Fruit fly (Drosophila melanogaster): ENCODE measurements around the gene Reph.

Reph gene

dm6 chr2L:3827406-3828133 lies 24.2 kb downstream of the Reph start (continued):
- TF ChIP-seq CG17912 (GFP tag; optimal IDR thresholded peaks at IDR 0.05) = no peak
- TF ChIP-seq Ets65A (GFP tag) = peak; percentile 94
- no peak for TF ChIP-seq ro (GFP tag; IDR thresholded peaks at IDR 0.05)
- peak; percentile 51 for TF ChIP-seq CG2116 (GFP tag; optimal IDR thresholded peaks at IDR 0.05)
- TF ChIP-seq lola (GFP tag; optimal IDR thresholded peaks at IDR 0.05) = peak in 1 of 3 experiments; percentile 96
- no peak for TF ChIP-seq CG10321 (GFP tag; IDR thresholded peaks at IDR 0.05)
- peak; percentile 64 for TF ChIP-seq Atf-2 (GFP tag; optimal IDR thresholded peaks at IDR 0.05)
- TF ChIP-seq CG11456 (GFP tag; IDR thresholded peaks at IDR 0.05) = no peak
- 0 out of 2 replicates have a peak, but pooled peaks have one; percentile 29 for TF ChIP-seq esg (GFP tag; conservative IDR thresholded peaks at IDR 0.05)
- TF ChIP-seq CG12391 (tag; optimal IDR thresholded peaks at IDR 0.05) = peak; percentile 92
- peak; percentile 40 for TF ChIP-seq CG17385 (GFP tag; optimal IDR thresholded peaks at IDR 0.05)
- TF ChIP-seq CG13424 (tag; optimal IDR thresholded peaks at IDR 0.05) = peak; percentile 75
- TF ChIP-seq CG15514 (GFP tag; optimal IDR thresholded peaks at IDR 0.05) = no peak
- no peak for TF ChIP-seq CG9797 (GFP tag; optimal IDR thresholded peaks at IDR 0.05)
- no peak for TF ChIP-seq pb (GFP tag; optimal IDR thresholded peaks at IDR 0.05)
- no peak for TF ChIP-seq NK7.1 (GFP tag; optimal IDR thresholded peaks at IDR 0.05)
- TF ChIP-seq CG12236 (GFP tag; optimal IDR thresholded peaks at IDR 0.05) = peak; percentile 73
- TF ChIP-seq slou (GFP tag; optimal IDR thresholded peaks at IDR 0.05) = no peak
- TF ChIP-seq CG13296 (GFP tag; optimal IDR thresholded peaks at IDR 0.05) = no peak
- no peak for TF ChIP-seq Dbx (GFP tag; IDR thresholded peaks at IDR 0.05)
- no peak for TF ChIP-seq toy (GFP tag; IDR thresholded peaks at IDR 0.05)
- no peak for TF ChIP-seq BtbVII (GFP tag; optimal IDR thresholded peaks at IDR 0.05)
- TF ChIP-seq cad (GFP tag; optimal IDR thresholded peaks at IDR 0.05) = no peak
- peak; percentile 60 for TF ChIP-seq CG8290 (GFP tag; optimal IDR thresholded peaks at IDR 0.05)
- peak in 1 of 2 experiments; percentile 61 for TF ChIP-seq CG8290 (tag; optimal IDR thresholded peaks at IDR 0.05)
- peak; percentile 82 for TF ChIP-seq CG7839 (tag; optimal IDR thresholded peaks at IDR 0.05)
- no peak for TF ChIP-seq pfk (GFP tag; optimal IDR thresholded peaks at IDR 0.05)
- TF ChIP-seq onecut (GFP tag; IDR thresholded peaks at IDR 0.05) = peak; percentile 51
- peak; percentile 33 to 41 for TF ChIP-seq dpn (GFP tag; optimal IDR thresholded peaks at IDR 0.05)
- TF ChIP-seq Chrac-16 (GFP tag; optimal IDR thresholded peaks at IDR 0.05) = peak; percentile 78
- TF ChIP-seq Sin3A (optimal IDR thresholded peaks at IDR 0.05) = no peak
- TF ChIP-seq mirr (GFP tag; optimal IDR thresholded peaks at IDR 0.05) = no peak
- TF ChIP-seq CG12104 (GFP tag; optimal IDR thresholded peaks at IDR 0.05) = peak; percentile 71
- TF ChIP-seq Fer2 (tag; optimal IDR thresholded peaks at IDR 0.05) = no peak
- no peak for TF ChIP-seq CG3163 (GFP tag; optimal IDR thresholded peaks at IDR 0.05)
- TF ChIP-seq Fer1 (GFP tag; optimal IDR thresholded peaks at IDR 0.05) = no peak
- TF ChIP-seq knrl (GFP tag; IDR thresholded peaks at IDR 0.05; ENCODE audit: partially characterized antibody) = no peak
- TF ChIP-seq CG31365 (tag; optimal IDR thresholded peaks at IDR 0.05) = no peak
- TF ChIP-seq dysf (GFP tag; IDR thresholded peaks at IDR 0.05) = no peak
- no peak for TF ChIP-seq kah (GFP tag; optimal IDR thresholded peaks at IDR 0.05)
- peak in 1 of 2 experiments; percentile 10 for TF ChIP-seq crp (GFP tag; optimal IDR thresholded peaks at IDR 0.05)
- TF ChIP-seq h (optimal IDR thresholded peaks at IDR 0.05) = no peak
- TF ChIP-seq ftz-f1 (GFP tag; optimal IDR thresholded peaks at IDR 0.05) = no peak
- TF ChIP-seq CG7987 (GFP tag; optimal IDR thresholded peaks at IDR 0.05) = no peak
- TF ChIP-seq vvl (GFP tag; IDR thresholded peaks at IDR 0.05) = peak; percentile 62
- peak; percentile 91 for TF ChIP-seq ac (GFP tag; optimal IDR thresholded peaks at IDR 0.05)
- TF ChIP-seq CG9609 (GFP tag; optimal IDR thresholded peaks at IDR 0.05) = peak; percentile 16
- peak; percentile 85 for TF ChIP-seq CG15479 (GFP tag; optimal IDR thresholded peaks at IDR 0.05)
- TF ChIP-seq CG33213 (GFP tag; optimal IDR thresholded peaks at IDR 0.05) = peak; percentile 43
- TF ChIP-seq usp (GFP tag; optimal IDR thresholded peaks at IDR 0.05) = no peak
- peak; percentile 69 for TF ChIP-seq NC2β (GFP tag; optimal IDR thresholded peaks at IDR 0.05)
